Fruit fly (Drosophila melanogaster): ENCODE results near the gene tkv.

Gene tkv

DNA sequence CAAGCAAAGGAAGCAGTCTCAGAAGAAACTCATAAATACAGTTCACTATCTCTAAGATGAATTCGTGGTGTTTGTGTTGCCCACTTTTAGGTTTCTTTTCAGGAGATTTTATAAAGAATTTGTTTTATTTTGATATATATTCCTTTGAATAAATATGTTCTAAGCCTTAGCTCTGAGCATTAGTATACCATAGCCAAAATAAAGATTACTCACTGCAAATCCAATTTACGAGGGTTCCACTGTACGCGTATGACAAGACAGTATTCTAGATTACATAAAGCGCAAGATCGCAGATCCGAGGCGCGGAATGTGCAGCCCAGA is 21.4 kb upstream of the tkv start:
- peak; percentile 92 for TF ChIP-seq sage (GFP tag; optimal IDR thresholded peaks at IDR 0.05)
- TF ChIP-seq CG32264 (GFP tag; optimal IDR thresholded peaks at IDR 0.05): peak; percentile 87
- no peak for TF ChIP-seq tai (GFP tag; optimal IDR thresholded peaks at IDR 0.05)
- no peak for TF ChIP-seq jim (GFP tag; optimal IDR thresholded peaks at IDR 0.05)
- peak; percentile 83 for TF ChIP-seq Mio (GFP tag; optimal IDR thresholded peaks at IDR 0.05)
- peak; percentile 97 for TF ChIP-seq ey (GFP tag; optimal IDR thresholded peaks at IDR 0.05)
- TF ChIP-seq rgr (GFP tag; optimal IDR thresholded peaks at IDR 0.05): peak; percentile 96
- TF ChIP-seq woc (GFP tag; optimal IDR thresholded peaks at IDR 0.05): peak; percentile 89
- no peak for TF ChIP-seq GATAd (GFP tag; optimal IDR thresholded peaks at IDR 0.05)
- TF ChIP-seq HLH106 (tag; optimal IDR thresholded peaks at IDR 0.05): peak; percentile 98
- peak; percentile 91 for TF ChIP-seq Hnf4 (GFP tag; optimal IDR thresholded peaks at IDR 0.05)
- peak; percentile 65 for TF ChIP-seq CrebA (GFP tag; optimal IDR thresholded peaks at IDR 0.05; ENCODE audit: borderline replicate concordance)
- no peak for TF ChIP-seq Hr83 (GFP tag; optimal IDR thresholded peaks at IDR 0.05; ENCODE audit: poor library complexity, severe bottlenecking)
- peak; percentile 94 for TF ChIP-seq fru (GFP tag; optimal IDR thresholded peaks at IDR 0.05)
- TF ChIP-seq Sp1 (GFP tag; optimal IDR thresholded peaks at IDR 0.05): peak; percentile 95
- TF ChIP-seq brk (GFP tag; optimal IDR thresholded peaks at IDR 0.05): peak; percentile 85
- TF ChIP-seq dsf (GFP tag; optimal IDR thresholded peaks at IDR 0.05; ENCODE audit: borderline replicate concordance): peak; percentile 85
- TF ChIP-seq foxo (GFP tag; optimal IDR thresholded peaks at IDR 0.05): peak; percentile 73 to 96
- TF ChIP-seq Dif (GFP tag; optimal IDR thresholded peaks at IDR 0.05; ENCODE audit: partially characterized antibody): no peak
- no peak for TF ChIP-seq Vsx2 (GFP tag; optimal IDR thresholded peaks at IDR 0.05; ENCODE audit: partially characterized antibody)
- peak; percentile 97 for TF ChIP-seq OdsH (GFP tag; optimal IDR thresholded peaks at IDR 0.05)
- no peak for TF ChIP-seq Hr78 (GFP tag; optimal IDR thresholded peaks at IDR 0.05)
- no peak for TF ChIP-seq usp (GFP tag; optimal IDR thresholded peaks at IDR 0.05)
- peak; percentile 66 for TF ChIP-seq Dfd (GFP tag; optimal IDR thresholded peaks at IDR 0.05)
- no peak for TF ChIP-seq Abd-B (GFP tag; optimal IDR thresholded peaks at IDR 0.05)
- TF ChIP-seq CG9705 (GFP tag; optimal IDR thresholded peaks at IDR 0.05): peak; percentile 97
- TF ChIP-seq Myc (optimal IDR thresholded peaks at IDR 0.05): no peak
- TF ChIP-seq h (GFP tag; optimal IDR thresholded peaks at IDR 0.05): peak; percentile 97
- no peak for TF ChIP-seq pan (optimal IDR thresholded peaks at IDR 0.05)
- peak; percentile 84 for TF ChIP-seq psq (GFP tag; optimal IDR thresholded peaks at IDR 0.05)
- TF ChIP-seq Rel (GFP tag; optimal IDR thresholded peaks at IDR 0.05): peak; percentile 91
- TF ChIP-seq Rel (tag; optimal IDR thresholded peaks at IDR 0.05): peak; percentile 77
- TF ChIP-seq dl (GFP tag; optimal IDR thresholded peaks at IDR 0.05; ENCODE audit: insufficient read depth in 1 of 2, partially characterized antibody in 2 of 2): no peak
- TF ChIP-seq sv (GFP tag; optimal IDR thresholded peaks at IDR 0.05): no peak
- TF ChIP-seq Jra (GFP tag; optimal IDR thresholded peaks at IDR 0.05): peak; percentile 15
- peak; percentile 97 for TF ChIP-seq dmrt93B (GFP tag; optimal IDR thresholded peaks at IDR 0.05)
- no peak for TF ChIP-seq N (GFP tag; optimal IDR thresholded peaks at IDR 0.05)
- TF ChIP-seq lola (GFP tag; optimal IDR thresholded peaks at IDR 0.05): no peak
- TF ChIP-seq br (GFP tag; optimal IDR thresholded peaks at IDR 0.05): peak; percentile 94

DNA sequence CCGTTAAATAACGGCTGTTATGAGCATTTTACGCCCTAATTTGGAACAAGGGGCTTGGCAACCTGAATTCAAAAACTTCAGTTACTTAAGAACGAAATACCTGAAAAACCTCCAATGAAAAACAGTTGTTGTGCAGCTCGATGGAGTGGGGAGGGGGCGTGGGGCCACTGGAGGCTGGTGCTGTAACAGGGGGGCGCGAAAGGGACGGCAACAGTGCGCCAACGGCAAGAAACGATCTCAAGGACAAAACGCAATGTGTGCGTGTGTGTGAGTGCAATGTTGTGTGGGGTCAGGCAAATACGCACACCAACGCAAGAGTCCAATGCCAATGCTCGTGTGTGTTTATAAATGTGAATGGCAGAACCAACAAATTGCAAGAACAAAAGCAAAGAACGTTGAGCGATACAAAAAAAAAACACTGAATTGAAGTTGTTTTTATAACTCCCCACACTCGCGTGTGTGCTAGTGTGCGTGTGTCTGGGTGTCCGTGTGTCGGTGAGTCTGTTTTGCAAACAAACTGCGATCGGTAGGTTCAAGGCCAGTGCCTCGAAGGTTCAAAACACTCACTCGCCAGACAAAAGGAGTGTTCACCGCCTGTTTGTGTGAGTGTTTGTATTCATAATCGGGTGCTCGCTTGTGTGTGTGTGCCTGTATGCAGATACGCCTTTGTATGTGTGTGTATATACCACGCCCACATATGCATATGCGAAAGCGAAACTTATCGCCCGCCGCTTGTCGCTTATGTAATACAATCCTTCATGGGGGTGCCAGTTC is 20.9 kb upstream of the tkv start:
- TF ChIP-seq CG9705 (GFP tag; optimal IDR thresholded peaks at IDR 0.05): no peak
- TF ChIP-seq sage (GFP tag; optimal IDR thresholded peaks at IDR 0.05): no peak
- TF ChIP-seq jim (GFP tag; optimal IDR thresholded peaks at IDR 0.05): peak; percentile 87
- no peak for TF ChIP-seq lola (GFP tag; optimal IDR thresholded peaks at IDR 0.05)
- TF ChIP-seq Sp1 (GFP tag; optimal IDR thresholded peaks at IDR 0.05): peak; percentile 8
- TF ChIP-seq dl (GFP tag; optimal IDR thresholded peaks at IDR 0.05; ENCODE audit: insufficient read depth in 1 of 2, partially characterized antibody in 2 of 2): peak in 1 of 2 experiments; percentile 53
- peak; percentile 26 for TF ChIP-seq fru (GFP tag; optimal IDR thresholded peaks at IDR 0.05)
- peak; percentile 9 for TF ChIP-seq HLH106 (tag; optimal IDR thresholded peaks at IDR 0.05)
- no peak for TF ChIP-seq Mio (GFP tag; optimal IDR thresholded peaks at IDR 0.05)
- TF ChIP-seq h (GFP tag; optimal IDR thresholded peaks at IDR 0.05): no peak
- no peak for TF ChIP-seq ey (GFP tag; optimal IDR thresholded peaks at IDR 0.05)
- peak; percentile 77 for TF ChIP-seq Hr83 (GFP tag; optimal IDR thresholded peaks at IDR 0.05; ENCODE audit: poor library complexity, severe bottlenecking)
- no peak for TF ChIP-seq CrebA (GFP tag; optimal IDR thresholded peaks at IDR 0.05; ENCODE audit: borderline replicate concordance)
- TF ChIP-seq br (GFP tag; optimal IDR thresholded peaks at IDR 0.05): no peak
- TF ChIP-seq foxo (GFP tag; optimal IDR thresholded peaks at IDR 0.05): no peak
- no peak for TF ChIP-seq pan (optimal IDR thresholded peaks at IDR 0.05)
- TF ChIP-seq N (GFP tag; optimal IDR thresholded peaks at IDR 0.05): peak; percentile 62
- no peak for TF ChIP-seq brk (GFP tag; optimal IDR thresholded peaks at IDR 0.05)
- peak; percentile 0 for TF ChIP-seq rgr (GFP tag; optimal IDR thresholded peaks at IDR 0.05)
- TF ChIP-seq dmrt93B (GFP tag; optimal IDR thresholded peaks at IDR 0.05): no peak
- no peak for TF ChIP-seq sv (GFP tag; optimal IDR thresholded peaks at IDR 0.05)
- TF ChIP-seq Rel (GFP tag; optimal IDR thresholded peaks at IDR 0.05): no peak
- TF ChIP-seq Rel (tag; optimal IDR thresholded peaks at IDR 0.05): peak; percentile 37
- no peak for TF ChIP-seq CG32264 (GFP tag; optimal IDR thresholded peaks at IDR 0.05)
- no peak for TF ChIP-seq Myc (optimal IDR thresholded peaks at IDR 0.05)
- no peak for TF ChIP-seq usp (GFP tag; optimal IDR thresholded peaks at IDR 0.05)
- TF ChIP-seq Vsx2 (GFP tag; optimal IDR thresholded peaks at IDR 0.05; ENCODE audit: partially characterized antibody): no peak
- TF ChIP-seq OdsH (GFP tag; optimal IDR thresholded peaks at IDR 0.05): no peak
- TF ChIP-seq Dfd (GFP tag; optimal IDR thresholded peaks at IDR 0.05): no peak
- TF ChIP-seq woc (GFP tag; optimal IDR thresholded peaks at IDR 0.05): no peak
- no peak for TF ChIP-seq psq (GFP tag; optimal IDR thresholded peaks at IDR 0.05)
- no peak for TF ChIP-seq Hnf4 (GFP tag; optimal IDR thresholded peaks at IDR 0.05)
- no peak for TF ChIP-seq dsf (GFP tag; optimal IDR thresholded peaks at IDR 0.05; ENCODE audit: borderline replicate concordance)
- no peak for TF ChIP-seq GATAd (GFP tag; optimal IDR thresholded peaks at IDR 0.05)
- TF ChIP-seq Abd-B (GFP tag; optimal IDR thresholded peaks at IDR 0.05): peak; percentile 59
- TF ChIP-seq Dif (GFP tag; optimal IDR thresholded peaks at IDR 0.05; ENCODE audit: partially characterized antibody): peak; percentile 79
- TF ChIP-seq tai (GFP tag; optimal IDR thresholded peaks at IDR 0.05): peak; percentile 21
- no peak for TF ChIP-seq Hr78 (GFP tag; optimal IDR thresholded peaks at IDR 0.05)
- peak; percentile 48 for TF ChIP-seq Jra (GFP tag; optimal IDR thresholded peaks at IDR 0.05)
